Fruit fly (Drosophila melanogaster) whole organism, embryonic: ENCODE measurements around the gene Set2.

Source experiments
- CG1024 ChIP-seq: fragments of 200-800 bp; sonication (Bioruptor generic); IDR thresholded peaks from 2 replicates; pipeline ENCODE4 v1.3.6; 2022; ENCODE audit warnings: missing biosample characterization, missing genetic modification characterization
- CG11504 ChIP-seq: fragments of 200-800 bp; sonication (Bioruptor generic); optimal IDR thresholded peaks from 3 replicates; lab custom pipeline; 2019; ENCODE audit warnings: missing biosample characterization, mild to moderate bottlenecking, missing genetic modification characterization, moderate library complexity
- CG15073 ChIP-seq: fragments of 200-800 bp; sonication (Bioruptor generic); optimal IDR thresholded peaks from 2 replicates; lab custom pipeline; 2016; ENCODE audit warnings: missing biosample characterization, missing genetic modification characterization
- CG15479 ChIP-seq: fragments of 200-800 bp; sonication (Bioruptor generic); optimal IDR thresholded peaks from 3 replicates; lab custom pipeline; 2019; ENCODE audit warnings: missing biosample characterization, mild to moderate bottlenecking, missing genetic modification characterization, moderate library complexity
- CG17829 ChIP-seq: fragments of 200-800 bp; optimal IDR thresholded peaks from 2 replicates; lab custom pipeline; 2019; ENCODE audit warnings: missing biosample characterization, mild to moderate bottlenecking, missing genetic modification characterization, moderate library complexity
- CG18619 ChIP-seq: fragments of 200-800 bp; sonication (Bioruptor generic); optimal IDR thresholded peaks from 3 replicates; lab custom pipeline; 2017; ENCODE audit warnings: missing biosample characterization, mild to moderate bottlenecking, missing genetic modification characterization
- CG2199 ChIP-seq: fragments of 200-800 bp; sonication (Bioruptor generic); IDR thresholded peaks from 3 replicates; pipeline ENCODE4 v1.3.6; 2022; ENCODE audit warnings: missing biosample characterization, missing genetic modification characterization
- CG32767 ChIP-seq: fragments of 200-800 bp; sonication (Bioruptor generic); IDR thresholded peaks from 2 replicates; pipeline ENCODE4 v1.3.6; 2022; ENCODE audit warnings: missing biosample characterization, missing genetic modification characterization
- CG4328 ChIP-seq: fragments of 200-800 bp; sonication (Bioruptor generic); optimal IDR thresholded peaks from 3 replicates; lab custom pipeline; 2017; ENCODE audit warnings: missing biosample characterization, missing genetic modification reagents, missing genetic modification characterization
- CG6254 ChIP-seq: fragments of 200-800 bp; sonication (Bioruptor generic); optimal IDR thresholded peaks from 3 replicates; lab custom pipeline; 2017; ENCODE audit warnings: mild to moderate bottlenecking, missing biosample characterization, missing genetic modification reagents, missing genetic modification characterization
- CG7271 ChIP-seq: fragments of 200-800 bp; sonication (Bioruptor generic); optimal IDR thresholded peaks from 2 replicates; lab custom pipeline; 2018; ENCODE audit warnings: missing biosample characterization, mild to moderate bottlenecking, missing genetic modification characterization, moderate library complexity
- CG8290 ChIP-seq, 3 experiments: fragments of 200-800 bp; sonication (Bioruptor generic); optimal IDR thresholded peaks; 2 replicates each; lab custom pipeline; 2016 to 2019; ENCODE audit warnings: missing biosample characterization in 3 of 3, missing genetic modification characterization in 3 of 3, mild to moderate bottlenecking in 2 of 3, moderate library complexity in 1 of 3
- CG8359 ChIP-seq: fragments of 200-800 bp; sonication (Bioruptor generic); optimal IDR thresholded peaks from 2 replicates; lab custom pipeline; 2017; ENCODE audit warnings: missing biosample characterization, mild to moderate bottlenecking, missing genetic modification characterization, borderline replicate concordance
- CG8944 ChIP-seq: fragments of 200-800 bp; sonication (Bioruptor generic); optimal IDR thresholded peaks from 3 replicates; lab custom pipeline; 2016; ENCODE audit warnings: missing biosample characterization, missing genetic modification characterization
- CTCF ChIP-seq: fragments of 200-800 bp; sonication (Bioruptor generic); optimal IDR thresholded peaks from 2 replicates; lab custom pipeline; 2017; ENCODE audit warnings: missing biosample characterization, mild to moderate bottlenecking, missing genetic modification characterization, moderate library complexity
- CoRest ChIP-seq: fragments of 200-800 bp; sonication (Bioruptor generic); optimal IDR thresholded peaks from 3 replicates; lab custom pipeline; 2018; ENCODE audit warnings: missing biosample characterization, mild to moderate bottlenecking, missing genetic modification characterization, moderate library complexity
- Ets97D ChIP-seq: fragments of 200-800 bp; sonication (Bioruptor generic); optimal IDR thresholded peaks from 3 replicates; lab custom pipeline; 2016; ENCODE audit warnings: missing biosample characterization, missing genetic modification characterization
- Gsc ChIP-seq: fragments of 200-800 bp; sonication (Bioruptor generic); IDR thresholded peaks from 2 replicates; pipeline ENCODE4 v1.3.6; 2022; ENCODE audit warnings: missing biosample characterization, missing genetic modification characterization
- HLH4C ChIP-seq: fragments of 200-800 bp; sonication (Bioruptor generic); IDR thresholded peaks from 3 replicates; pipeline ENCODE4 v1.3.6; 2022; ENCODE audit warnings: missing biosample characterization, missing genetic modification characterization; ENCODE audit not compliant: partially characterized antibody
- Hand ChIP-seq: fragments of 200-800 bp; sonication (Bioruptor generic); optimal IDR thresholded peaks from 2 replicates; lab custom pipeline; 2017; ENCODE audit warnings: mild to moderate bottlenecking, missing biosample characterization, missing genetic modification reagents, missing genetic modification characterization
- Lhr ChIP-seq: fragments of 200-800 bp; sonication (Bioruptor generic); optimal IDR thresholded peaks from 3 replicates; lab custom pipeline; 2017; ENCODE audit warnings: mild to moderate bottlenecking, missing biosample characterization, missing genetic modification reagents, missing genetic modification characterization
- Max ChIP-seq: fragments of 200-800 bp; sonication (Bioruptor generic); optimal IDR thresholded peaks from 2 replicates; lab custom pipeline; 2016; ENCODE audit warnings: missing biosample characterization, mild to moderate bottlenecking, missing genetic modification characterization
- Poxn ChIP-seq: fragments of 200-800 bp; sonication (Bioruptor generic); IDR thresholded peaks from 2 replicates; pipeline ENCODE4 v1.3.6; 2022; ENCODE audit warnings: missing biosample characterization, missing genetic modification characterization
- Ptx1 ChIP-seq: fragments of 200-800 bp; sonication (Bioruptor generic); IDR thresholded peaks from 2 replicates; pipeline ENCODE4 v1.3.6; 2022; ENCODE audit warnings: missing biosample characterization, missing genetic modification characterization
- Ravus ChIP-seq: fragments of 200-800 bp; sonication (Bioruptor generic); IDR thresholded peaks from 2 replicates; pipeline ENCODE4 v1.3.6; 2022; ENCODE audit warnings: missing biosample characterization, missing genetic modification characterization
- Rfx ChIP-seq: fragments of 200-800 bp; sonication (Bioruptor generic); IDR thresholded peaks from 2 replicates; pipeline ENCODE4 v1.3.6; 2022; ENCODE audit warnings: missing biosample characterization, missing genetic modification characterization
- Sin3A ChIP-seq: fragments of >200 bp; optimal IDR thresholded peaks from 2 replicates; lab custom pipeline; 2018
- TFAM ChIP-seq: fragments of 200-800 bp; sonication (Bioruptor generic); optimal IDR thresholded peaks from 2 replicates; lab custom pipeline; 2017; ENCODE audit warnings: missing biosample characterization, missing genetic modification characterization, inconsistent platforms
- cas ChIP-seq: fragments of 200-800 bp; sonication (Bioruptor generic); IDR thresholded peaks from 2 replicates; pipeline ENCODE4 v1.3.6; 2022; ENCODE audit warnings: missing biosample characterization, missing genetic modification characterization
- cato ChIP-seq: fragments of 200-800 bp; sonication (Bioruptor generic); optimal IDR thresholded peaks from 2 replicates; lab custom pipeline; 2016; ENCODE audit warnings: missing biosample characterization, missing genetic modification characterization, borderline replicate concordance
- cg ChIP-seq: fragments of 200-800 bp; sonication (Bioruptor generic); optimal IDR thresholded peaks from 3 replicates; lab custom pipeline; 2019; ENCODE audit warnings: missing biosample characterization, mild to moderate bottlenecking, missing genetic modification characterization, moderate library complexity
- crp ChIP-seq, 2 experiments: fragments of 200-800 bp; sonication (Bioruptor generic); optimal IDR thresholded peaks; 2 replicates in 1 of 2; 3 replicates in 1 of 2; lab custom pipeline; 2017; ENCODE audit warnings: missing biosample characterization in 2 of 2, missing genetic modification characterization in 2 of 2, mild to moderate bottlenecking in 1 of 2, moderate library complexity in 1 of 2
- dmrt99B ChIP-seq: fragments of 200-800 bp; sonication (Bioruptor generic); optimal IDR thresholded peaks from 2 replicates; lab custom pipeline; 2018; ENCODE audit warnings: missing biosample characterization, mild to moderate bottlenecking, missing genetic modification characterization, moderate library complexity
- fd102C ChIP-seq: fragments of 200-800 bp; sonication (Bioruptor generic); optimal IDR thresholded peaks from 2 replicates; lab custom pipeline; 2018; ENCODE audit warnings: missing biosample characterization, mild to moderate bottlenecking, missing genetic modification characterization, moderate library complexity
- fu2 ChIP-seq: fragments of 200-800 bp; sonication (Bioruptor generic); optimal IDR thresholded peaks from 2 replicates; lab custom pipeline; 2016; ENCODE audit warnings: missing biosample characterization, missing genetic modification characterization
- gcm ChIP-seq: fragments of 200-800 bp; sonication (Bioruptor generic); optimal IDR thresholded peaks from 2 replicates; lab custom pipeline; 2019; ENCODE audit warnings: missing biosample characterization, mild to moderate bottlenecking, missing genetic modification characterization, moderate library complexity
- gem ChIP-seq: fragments of 200-800 bp; sonication (Bioruptor generic); optimal IDR thresholded peaks from 2 replicates; lab custom pipeline; 2019; ENCODE audit warnings: missing biosample characterization, mild to moderate bottlenecking, missing genetic modification characterization, moderate library complexity
- gfzf ChIP-seq: fragments of 200-800 bp; sonication (Bioruptor generic); optimal IDR thresholded peaks from 2 replicates; lab custom pipeline; 2016; ENCODE audit warnings: missing biosample characterization, mild to moderate bottlenecking, missing genetic modification characterization, moderate library complexity
- jing ChIP-seq: fragments of 200-800 bp; sonication (Bioruptor generic); optimal IDR thresholded peaks from 2 replicates; lab custom pipeline; 2018; ENCODE audit warnings: missing biosample characterization, mild to moderate bottlenecking, missing genetic modification characterization
- lab ChIP-seq: fragments of 200-800 bp; sonication (Bioruptor generic); optimal IDR thresholded peaks from 3 replicates; lab custom pipeline; 2017; ENCODE audit warnings: missing biosample characterization, missing genetic modification characterization, mild to moderate bottlenecking, moderate library complexity, missing genetic modification reagents
- lola ChIP-seq, 3 experiments: fragments of >200 bp in 2 of 3; fragments of 200-800 bp in 1 of 3; sonication (Bioruptor generic) in 1 of 3; optimal IDR thresholded peaks; 2 replicates each; lab custom pipeline; 2017 to 2019; ENCODE audit warnings: missing biosample characterization in 3 of 3, missing genetic modification characterization in 3 of 3, mild to moderate bottlenecking in 1 of 3, moderate library complexity in 1 of 3
- luna ChIP-seq: fragments of 200-800 bp; sonication (Bioruptor generic); optimal IDR thresholded peaks from 2 replicates; lab custom pipeline; 2016; ENCODE audit warnings: missing biosample characterization, missing genetic modification characterization
- pan ChIP-seq, 4 experiments: fragments of >200 bp in 3 of 4; fragments of 200-800 bp in 1 of 4; sonication (Bioruptor generic) in 1 of 4; optimal IDR thresholded peaks in 3 of 4; IDR thresholded peaks in 1 of 4; 2 replicates each; pipeline versions ENCODE4 v1.3.6 to Lab custom; 2017 to 2022; ENCODE audit warnings: missing biosample characterization in 2 of 4, missing genetic modification characterization in 2 of 4, mixed read lengths in 1 of 4
- pb ChIP-seq: fragments of 200-800 bp; sonication (Bioruptor generic); optimal IDR thresholded peaks from 3 replicates; lab custom pipeline; 2016; ENCODE audit warnings: missing biosample characterization, missing genetic modification characterization
- sd ChIP-seq: fragments of 200-800 bp; sonication (Bioruptor generic); optimal IDR thresholded peaks from 3 replicates; lab custom pipeline; 2018; ENCODE audit warnings: missing biosample characterization, mild to moderate bottlenecking, missing genetic modification characterization, moderate library complexity
- usp ChIP-seq: fragments of >200 bp; optimal IDR thresholded peaks from 2 replicates; lab custom pipeline; 2017; ENCODE audit warnings: missing biosample characterization, missing genetic modification characterization
- vnd ChIP-seq: fragments of 200-800 bp; sonication (Bioruptor generic); IDR thresholded peaks from 3 replicates; pipeline ENCODE4 v1.3.6; 2022; ENCODE audit warnings: missing biosample characterization, missing genetic modification characterization; ENCODE audit not compliant: partially characterized antibody
- yki ChIP-seq: fragments of >200 bp; optimal IDR thresholded peaks from 3 replicates; lab custom pipeline; 2018
- zfh1 ChIP-seq: fragments of 200-800 bp; sonication (Bioruptor generic); IDR thresholded peaks from 3 replicates; pipeline ENCODE4 v1.3.6; 2022; ENCODE audit warnings: missing biosample characterization, missing genetic modification characterization

Gene Set2

dm6 chrX:13387373-13387850 lies 25.6 kb upstream of the Set2 start, which contains the start of the genes Ype and CG1662 (continued):
- TF ChIP-seq Sin3A (lab: Kevin White, UChicago) (peak; percentile 76), cg (no peak), vnd (GFP tag; lab: Robert Waterston, UW) (peak; percentile 74), crp (GFP tag; optimal IDR thresholded peaks at IDR 0.05; lab: Kevin White, UChicago) (peak; percentile 61 to 89), TFAM (GFP tag; lab: Kevin White, UChicago) (no peak), CG4328 (GFP tag; lab: Kevin White, UChicago) (peak; percentile 67), CG15073 (GFP tag; lab: Kevin White, UChicago) (no peak), cato (GFP tag; lab: Kevin White, UChicago) (peak; percentile 51), CG2199 (GFP tag; lab: Robert Waterston, UW) (no peak), Lhr (GFP tag; lab: Kevin White, UChicago) (peak; percentile 33), pb (GFP tag; lab: Kevin White, UChicago) (peak; percentile 42), CG32767 (GFP tag; lab: Robert Waterston, UW) (no peak), CG7271 (tag; lab: Kevin White, UChicago) (no peak), zfh1 (GFP tag; lab: Robert Waterston, UW) (peak; percentile 62; the same call in 1 of the 3 replicates), CG17829 (tag; lab: Kevin White, UChicago) (peak; percentile 77), Gsc (GFP tag; lab: Robert Waterston, UW) (no peak), CG1024 (GFP tag; lab: Robert Waterston, UW) (0 out of 2 replicates have a peak, but pooled peaks have one; percentile 27), Hand (GFP tag; lab: Kevin White, UChicago) (no peak), lab (GFP tag; lab: Kevin White, UChicago) (peak; percentile 76), CG18619 (GFP tag; lab: Kevin White, UChicago) (peak; percentile 65), Ptx1 (GFP tag; lab: Robert Waterston, UW) (peak; percentile 78), fu2 (GFP tag; lab: Kevin White, UChicago) (peak; percentile 54), sd (peak; percentile 96), jing (no peak), CG15479 (GFP tag; lab: Kevin White, UChicago) (peak; percentile 69), cas (GFP tag; lab: Robert Waterston, UW) (no peak), CG11504 (tag; lab: Kevin White, UChicago) (peak; percentile 78), CoRest (tag; lab: Kevin White, UChicago) (peak; percentile 86), luna (GFP tag; lab: Kevin White, UChicago) (peak; percentile 3), yki (lab: Kevin White, UChicago) (no peak), Max (GFP tag; lab: Kevin White, UChicago) (peak; percentile 84), CG8359 (GFP tag; lab: Kevin White, UChicago) (no peak), gem (tag; lab: Kevin White, UChicago) (peak; percentile 84), Ets97D (GFP tag; lab: Kevin White, UChicago) (peak; percentile 63), CG8290 (GFP tag; optimal IDR thresholded peaks at IDR 0.05; lab: Kevin White, UChicago) (peak; percentile 40), CG8290 (tag; optimal IDR thresholded peaks at IDR 0.05; lab: Kevin White, UChicago) (peak; percentile 27 to 52), gcm (GFP tag; lab: Kevin White, UChicago) (no peak), Ravus (GFP tag; lab: Robert Waterston, UW) (no peak; the same call in 1 of the 2 replicates), Rfx (GFP tag; lab: Robert Waterston, UW) (peak; percentile 80), lola (GFP tag; optimal IDR thresholded peaks at IDR 0.05; lab: Kevin White, UChicago) (peak in 1 of 3 experiments; percentile 76), CTCF (GFP tag; lab: Kevin White, UChicago) (peak; percentile 20), CG8944 (peak; percentile 54), fd102C (GFP tag; lab: Kevin White, UChicago) (no peak), Poxn (GFP tag; lab: Robert Waterston, UW) (no peak), dmrt99B (peak; percentile 67), HLH4C (GFP tag; lab: Robert Waterston, UW) (peak; percentile 64; the same call in 2 of the 3 replicates), CG6254 (GFP tag; lab: Kevin White, UChicago) (no peak), usp (GFP tag; lab: Kevin White, UChicago) (no peak), pan (optimal IDR thresholded peaks at IDR 0.05; lab: Kevin White, UChicago) (no peak), pan (GFP tag; optimal IDR thresholded peaks at IDR 0.05 in 1 of 2, IDR thresholded peaks at IDR 0.05 in 1 of 2) (peak in 1 of 2 experiments; percentile 66), gfzf (GFP tag; lab: Kevin White, UChicago) (no peak)
